Worm (Caenorhabditis elegans) whole organism, L2 larva: ENCODE data around the gene acd-3.

Experiments used
- C34F6.9 ChIP-seq: fragments of 150-350 bp; optimal IDR thresholded peaks from 2 replicates; lab custom pipeline; 2014; ENCODE audit warnings: missing biosample characterization, missing genetic modification characterization
- ZK546.5 ChIP-seq: sonication (generic microtip); optimal IDR thresholded peaks from 2 replicates; lab custom pipeline; 2017; ENCODE audit warnings: missing biosample characterization, missing genetic modification characterization
- alr-1 ChIP-seq: fragments of 150-350 bp; optimal IDR thresholded peaks from 2 replicates; lab custom pipeline; 2014; ENCODE audit warnings: missing biosample characterization, missing genetic modification characterization
- aly-2 ChIP-seq: fragments of 150-350 bp; optimal IDR thresholded peaks from 2 replicates; lab custom pipeline; 2014; ENCODE audit warnings: missing biosample characterization, missing genetic modification characterization
- ama-1 ChIP-seq: fragments of 150-350 bp; optimal IDR thresholded peaks from 2 replicates; lab custom pipeline; 2018; ENCODE audit warnings: inconsistent platforms
- ceh-16 ChIP-seq: fragments of 150-350 bp; optimal IDR thresholded peaks from 2 replicates; lab custom pipeline; 2014; ENCODE audit warnings: missing biosample characterization, missing genetic modification characterization
- ceh-82 ChIP-seq: fragments of 150-350 bp; optimal IDR thresholded peaks from 2 replicates; lab custom pipeline; 2014; ENCODE audit warnings: missing biosample characterization, missing genetic modification characterization
- crh-2 ChIP-seq: sonication (generic microtip); optimal IDR thresholded peaks from 2 replicates; lab custom pipeline; 2017; ENCODE audit warnings: missing biosample characterization, missing genetic modification characterization
- dmd-4 ChIP-seq: sonication (generic microtip); optimal IDR thresholded peaks from 2 replicates; lab custom pipeline; 2017; ENCODE audit warnings: missing biosample characterization, missing genetic modification characterization
- egl-27 ChIP-seq: sonication (generic microtip); optimal IDR thresholded peaks from 3 replicates; lab custom pipeline; 2017; ENCODE audit warnings: missing biosample characterization, missing genetic modification reagents, missing genetic modification characterization
- elt-1 ChIP-seq: fragments of 150-350 bp; optimal IDR thresholded peaks from 2 replicates; lab custom pipeline; 2014; ENCODE audit warnings: missing biosample characterization, missing genetic modification characterization
- fos-1 ChIP-seq: fragments of 150-350 bp; optimal IDR thresholded peaks from 2 replicates; lab custom pipeline; 2014; ENCODE audit warnings: missing biosample characterization, missing genetic modification characterization
- gmeb-1 ChIP-seq: fragments of 150-350 bp; optimal IDR thresholded peaks from 2 replicates; lab custom pipeline; 2014; ENCODE audit warnings: missing biosample characterization, missing genetic modification characterization
- lin-11 ChIP-seq: fragments of 150-350 bp; sonication (generic microtip); optimal IDR thresholded peaks from 2 replicates; lab custom pipeline; 2014; ENCODE audit warnings: missing biosample characterization, missing genetic modification characterization, inconsistent platforms, mixed read lengths
- lin-13 ChIP-seq: fragments of 150-350 bp; optimal IDR thresholded peaks from 2 replicates; lab custom pipeline; 2014; ENCODE audit warnings: missing biosample characterization, missing genetic modification reagents, missing genetic modification characterization
- lin-39 ChIP-seq: fragments of 150-350 bp; optimal IDR thresholded peaks from 2 replicates; lab custom pipeline; 2014; ENCODE audit warnings: missing biosample characterization, missing genetic modification reagents, missing genetic modification characterization
- lsy-2 ChIP-seq, 2 experiments: fragments of 150-350 bp in 1 of 2; sonication (generic microtip) in 1 of 2; optimal IDR thresholded peaks; 2 replicates each; lab custom pipeline; 2014 to 2017; ENCODE audit warnings: missing biosample characterization in 2 of 2, missing genetic modification characterization in 2 of 2
- mbf-1 ChIP-seq: sonication (generic microtip); optimal IDR thresholded peaks from 2 replicates; lab custom pipeline; 2017; ENCODE audit warnings: missing biosample characterization, missing genetic modification characterization
- mdl-1 ChIP-seq, 2 experiments: fragments of 150-350 bp in 1 of 2; sonication (generic microtip) in 1 of 2; optimal IDR thresholded peaks; 2 replicates each; lab custom pipeline; 2017; ENCODE audit warnings: missing biosample characterization in 2 of 2, missing genetic modification characterization in 2 of 2
- nhr-10 ChIP-seq: sonication (generic microtip); optimal IDR thresholded peaks from 2 replicates; lab custom pipeline; 2017; ENCODE audit warnings: missing biosample characterization, missing genetic modification characterization
- nhr-129 ChIP-seq: fragments of 150-350 bp; optimal IDR thresholded peaks from 2 replicates; lab custom pipeline; 2014; ENCODE audit warnings: missing biosample characterization, missing genetic modification characterization
- nhr-21 ChIP-seq: fragments of 150-350 bp; optimal IDR thresholded peaks from 2 replicates; lab custom pipeline; 2014; ENCODE audit warnings: missing biosample characterization, missing genetic modification characterization
- nhr-237 ChIP-seq: fragments of 150-350 bp; optimal IDR thresholded peaks from 2 replicates; lab custom pipeline; 2014; ENCODE audit warnings: missing biosample characterization, missing genetic modification characterization
- nhr-25 ChIP-seq: fragments of 150-350 bp; sonication (generic microtip); optimal IDR thresholded peaks from 3 replicates; lab custom pipeline; 2014; ENCODE audit warnings: missing biosample characterization, missing genetic modification characterization
- nhr-6 ChIP-seq: fragments of 150-350 bp; optimal IDR thresholded peaks from 2 replicates; lab custom pipeline; 2014; ENCODE audit warnings: missing biosample characterization, missing genetic modification characterization
- peb-1 ChIP-seq: fragments of 150-350 bp; optimal IDR thresholded peaks from 2 replicates; lab custom pipeline; 2014; ENCODE audit warnings: missing biosample characterization, missing genetic modification characterization
- sem-4 ChIP-seq: fragments of 150-350 bp; optimal IDR thresholded peaks from 2 replicates; lab custom pipeline; 2014; ENCODE audit warnings: missing biosample characterization, missing genetic modification reagents, missing genetic modification characterization
- skn-1 ChIP-seq: sonication (generic microtip); optimal IDR thresholded peaks from 2 replicates; lab custom pipeline; 2017; ENCODE audit warnings: missing biosample characterization, missing genetic modification characterization
- sma-3 ChIP-seq: sonication (generic microtip); optimal IDR thresholded peaks from 2 replicates; lab custom pipeline; 2016; ENCODE audit warnings: missing genetic modification reagents, missing genetic modification characterization, missing compliant biosample characterization
- sma-9 ChIP-seq, 2 experiments: fragments of 150-350 bp in 1 of 2; sonication (generic microtip) in 1 of 2; optimal IDR thresholded peaks; 2 replicates each; lab custom pipeline; 2014 to 2016; ENCODE audit warnings: missing genetic modification characterization in 2 of 2, mild to moderate bottlenecking in 1 of 2, missing biosample characterization in 1 of 2, missing compliant biosample characterization in 1 of 2, missing genetic modification reagents in 1 of 2, moderate library complexity in 1 of 2
- snpc-4 ChIP-seq: fragments of 150-350 bp; optimal IDR thresholded peaks from 2 replicates; lab custom pipeline; 2014; ENCODE audit warnings: missing biosample characterization, missing genetic modification characterization
- unc-39 ChIP-seq: fragments of 150-350 bp; optimal IDR thresholded peaks from 2 replicates; lab custom pipeline; 2014; ENCODE audit warnings: missing biosample characterization, missing genetic modification characterization
- unc-55 ChIP-seq: fragments of 150-350 bp; sonication (generic microtip); optimal IDR thresholded peaks from 3 replicates; lab custom pipeline; 2014; ENCODE audit warnings: missing biosample characterization, missing genetic modification reagents, missing genetic modification characterization
- unc-62 ChIP-seq: fragments of 150-350 bp; optimal IDR thresholded peaks from 2 replicates; lab custom pipeline; 2014; ENCODE audit warnings: missing biosample characterization, missing genetic modification reagents, missing genetic modification characterization

acd-3 gene

ce11 chrX:14875668-14876067 is 26.6 kb downstream of the acd-3 start, which contains the start of gene sssh-1:
sssh-1 (plus strand) TSS chrX:14875968.
- TF ChIP-seq lsy-2 (tag; optimal IDR thresholded peaks at IDR 0.05; lab: Kevin White, UChicago), result no peak
- no peak for TF ChIP-seq ZK546.5 (tag; lab: Kevin White, UChicago)
- TF ChIP-seq snpc-4 (tag; lab: Kevin White, UChicago), result no peak
- TF ChIP-seq nhr-25 (tag; lab: Kevin White, UChicago), result no peak
- TF ChIP-seq nhr-21 (tag; lab: Kevin White, UChicago), result no peak
- TF ChIP-seq ceh-16 (tag; lab: Kevin White, UChicago), result no peak

ce11 chrX:14877691-14878090 is 28.6 kb downstream of the acd-3 start:
- TF ChIP-seq sma-3 (GFP tag; lab: Kevin White, UChicago) (no peak), sma-9 (GFP tag; optimal IDR thresholded peaks at IDR 0.05; lab: Kevin White, UChicago) (no peak), sma-9 (tag; optimal IDR thresholded peaks at IDR 0.05; lab: Kevin White, UChicago) (no peak), nhr-6 (tag; lab: Kevin White, UChicago) (no peak), aly-2 (no peak), nhr-10 (tag; lab: Kevin White, UChicago) (no peak), alr-1 (tag; lab: Kevin White, UChicago) (no peak), peb-1 (tag; lab: Kevin White, UChicago) (no peak), nhr-21 (tag; lab: Kevin White, UChicago) (no peak), fos-1 (tag; lab: Kevin White, UChicago) (no peak), ceh-82 (no peak), crh-2 (tag; lab: Kevin White, UChicago) (no peak), gmeb-1 (tag; lab: Kevin White, UChicago) (no peak), snpc-4 (tag; lab: Kevin White, UChicago) (no peak), ama-1 (lab: Kevin White, UChicago) (no peak), lin-39 (tag; lab: Kevin White, UChicago) (no peak), ceh-16 (tag; lab: Kevin White, UChicago) (no peak), unc-39 (tag; lab: Kevin White, UChicago) (no peak), lsy-2 (tag; optimal IDR thresholded peaks at IDR 0.05; lab: Kevin White, UChicago) (no peak), nhr-237 (tag; lab: Kevin White, UChicago) (no peak)

- TF ChIP-seq nhr-25 (tag; lab: Kevin White, UChicago) (no peak), unc-62 (no peak), dmd-4 (tag; lab: Kevin White, UChicago) (no peak), ceh-16 (tag; lab: Kevin White, UChicago) (no peak), sma-9 (GFP tag; optimal IDR thresholded peaks at IDR 0.05; lab: Kevin White, UChicago) (no peak), sma-9 (tag; optimal IDR thresholded peaks at IDR 0.05; lab: Kevin White, UChicago) (no peak), sem-4 (tag; lab: Kevin White, UChicago) (no peak), mdl-1 (tag; optimal IDR thresholded peaks at IDR 0.05; lab: Kevin White, UChicago) (no peak), nhr-10 (tag; lab: Kevin White, UChicago) (no peak), lin-13 (GFP tag; lab: Kevin White, UChicago) (no peak), unc-55 (GFP tag; lab: Kevin White, UChicago) (no peak), fos-1 (tag; lab: Kevin White, UChicago) (no peak), egl-27 (tag; lab: Kevin White, UChicago) (no peak), mbf-1 (no peak), lin-11 (tag; lab: Kevin White, UChicago) (no peak), ama-1 (lab: Kevin White, UChicago) (no peak), alr-1 (tag; lab: Kevin White, UChicago) (no peak), ceh-82 (no peak)
Measured at ce11 chrX:14881119-14881518, 32.0 kb downstream of the acd-3 start, which contains the start of gene flp-8. flp-8 (plus strand) TSS chrX:14881419.

- no peak for TF ChIP-seq C34F6.9 (tag; lab: Kevin White, UChicago)
- TF ChIP-seq ceh-82, result no peak
- TF ChIP-seq ama-1 (lab: Kevin White, UChicago), result no peak
- TF ChIP-seq nhr-129 (tag; lab: Kevin White, UChicago), result no peak
- TF ChIP-seq skn-1 (tag; lab: Kevin White, UChicago), result no peak
- TF ChIP-seq nhr-237 (tag; lab: Kevin White, UChicago), result no peak
- TF ChIP-seq peb-1 (tag; lab: Kevin White, UChicago), result no peak
- TF ChIP-seq elt-1, result no peak
- TF ChIP-seq mdl-1 (tag; optimal IDR thresholded peaks at IDR 0.05; lab: Kevin White, UChicago), result no peak
- no peak for TF ChIP-seq sma-3 (GFP tag; lab: Kevin White, UChicago)
- TF ChIP-seq ZK546.5 (tag; lab: Kevin White, UChicago), result no peak
Measured at ce11 chrX:14885855-14886254, 36.8 kb downstream of the acd-3 start.
